Worm (Caenorhabditis elegans): ENCODE measurements around the gene Y54G2A.45.
A peak's percentile ranks its signal among the peaks of the same experiment; 100 is the strongest.

Gene Y54G2A.45

DNA sequence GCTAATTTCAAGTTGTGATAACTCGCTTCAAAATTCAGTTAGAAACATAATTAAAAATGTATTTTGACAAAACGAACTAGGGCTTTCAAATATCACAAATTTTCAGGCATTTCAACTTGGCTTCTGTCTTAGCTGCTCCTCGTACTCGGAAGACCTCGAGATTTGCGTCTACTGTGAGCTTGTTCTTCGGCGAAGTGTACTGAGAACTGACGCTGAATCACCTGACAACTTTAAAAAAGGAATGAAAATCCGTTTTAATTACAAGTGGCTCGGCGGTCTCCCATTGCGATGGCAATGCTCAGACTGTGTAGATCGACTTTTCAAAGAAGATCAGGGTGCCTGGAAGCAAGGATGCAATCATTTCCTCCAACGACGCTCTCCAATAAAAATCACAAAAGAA, 44.9 kb downstream of the Y54G2A.45 start, which contains the start of gene clec-85:
Gene clec-85 (plus strand): TSS at position 301 of the 400 bp plus-strand sequence.
- TF ChIP-seq cebp-1 (GFP tag; IDR thresholded peaks at IDR 0.05) (no peak), cebp-1 (tag; optimal IDR thresholded peaks at IDR 0.05) (no peak), F10E7.11 (tag; optimal IDR thresholded peaks at IDR 0.05) (no peak), xnd-1 (tag; optimal IDR thresholded peaks at IDR 0.05) (no peak), F22D6.2 (tag; optimal IDR thresholded peaks at IDR 0.05) (no peak), T07F8.4 (tag; optimal IDR thresholded peaks at IDR 0.05) (no peak), repo-1 (tag; optimal IDR thresholded peaks at IDR 0.05) (no peak), attf-5 (GFP tag; optimal IDR thresholded peaks at IDR 0.05) (no peak), nfya-1 (tag; optimal IDR thresholded peaks at IDR 0.05; ENCODE audit: borderline replicate concordance, insufficient read depth) (no peak), madf-10 (tag; optimal IDR thresholded peaks at IDR 0.05) (no peak), lir-1 (GFP tag; conservative IDR thresholded peaks at IDR 0.05) (no peak), ceh-100 (GFP tag; IDR thresholded peaks at IDR 0.05) (no peak), attf-3 (GFP tag; conservative IDR thresholded peaks at IDR 0.05) (no peak), snpc-1.3 (tag; optimal IDR thresholded peaks at IDR 0.05; ENCODE audit: insufficient read depth) (no peak), chd-7 (tag; optimal IDR thresholded peaks at IDR 0.05) (no peak)

ce11 chrIV:2851625-2852024, 46.0 kb downstream of the Y54G2A.45 start:
- no peak for TF ChIP-seq Y56A3A.18 (GFP tag; IDR thresholded peaks at IDR 0.05)
- no peak for TF ChIP-seq snpc-4 (GFP tag; optimal IDR thresholded peaks at IDR 0.05)
- no peak for TF ChIP-seq snpc-4 (tag; optimal IDR thresholded peaks at IDR 0.05)

- TF ChIP-seq B0019.2 (GFP tag; conservative IDR thresholded peaks at IDR 0.05) (no peak), F52B5.7 (tag; optimal IDR thresholded peaks at IDR 0.05) (no peak), attf-5 (GFP tag; optimal IDR thresholded peaks at IDR 0.05) (no peak), akir-1 (GFP tag; optimal IDR thresholded peaks at IDR 0.05) (no peak), ztf-28 (GFP tag; IDR thresholded peaks at IDR 0.05) (no peak), F39B2.1 (GFP tag; IDR thresholded peaks at IDR 0.05) (no peak), snpc-4 (GFP tag; optimal IDR thresholded peaks at IDR 0.05) (no peak), snpc-4 (tag; optimal IDR thresholded peaks at IDR 0.05) (no peak), dpl-1 (GFP tag; optimal IDR thresholded peaks at IDR 0.05) (no peak), Y53G8AR.9 (GFP tag; conservative IDR thresholded peaks at IDR 0.05) (no peak), hsf-1 (GFP tag; IDR thresholded peaks at IDR 0.05) (no peak), ccch-3 (GFP tag; optimal IDR thresholded peaks at IDR 0.05) (no peak), egrh-3 (GFP tag; IDR thresholded peaks at IDR 0.05) (no peak), ceh-100 (GFP tag; IDR thresholded peaks at IDR 0.05) (no peak), lin-54 (GFP tag; optimal IDR thresholded peaks at IDR 0.05) (no peak), C17E4.6 (GFP tag; IDR thresholded peaks at IDR 0.05) (no peak), madf-3 (GFP tag; IDR thresholded peaks at IDR 0.05) (no peak), gei-17 (GFP tag; optimal IDR thresholded peaks at IDR 0.05) (no peak), ztf-6 (GFP tag; IDR thresholded peaks at IDR 0.05) (no peak)
Observed at ce11 chrIV:2853164-2853563, 47.5 kb downstream of the Y54G2A.45 start, which contains the start of gene Y54G2A.49. Y54G2A.49 (minus strand) TSS chrIV:2853264.

ce11 chrIV:2854161-2854560, 48.5 kb downstream of the Y54G2A.45 start:
- peak; percentile 67 for TF ChIP-seq nhr-80 (tag; optimal IDR thresholded peaks at IDR 0.05)
- TF ChIP-seq dox-1 (GFP tag; IDR thresholded peaks at IDR 0.05), result 0 out of 2 replicates have a peak, but pooled peaks have one; percentile 13
- no peak for TF ChIP-seq somi-1 (GFP tag; optimal IDR thresholded peaks at IDR 0.05)
- TF ChIP-seq hlh-12 (tag; optimal IDR thresholded peaks at IDR 0.05), result no peak
